Fruit fly (Drosophila melanogaster) whole organism, adult: ENCODE results near the gene Gbeta13F.

ENCODE experiments used
- CG11617 ChIP-seq: fragments of 200-800 bp; sonication (Bioruptor generic); optimal IDR thresholded peaks from 2 replicates; lab custom pipeline; 2017; ENCODE audit warnings: mild to moderate bottlenecking, missing biosample characterization, missing genetic modification reagents, missing genetic modification characterization
- CG12768 ChIP-seq: fragments of 200-800 bp; sonication (Bioruptor generic); optimal IDR thresholded peaks from 2 replicates; lab custom pipeline; 2017; ENCODE audit warnings: missing biosample characterization, missing genetic modification characterization, mild to moderate bottlenecking, moderate library complexity, missing genetic modification reagents
- CG1620 ChIP-seq: fragments of 200-800 bp; sonication (Bioruptor generic); optimal IDR thresholded peaks from 2 replicates; lab custom pipeline; 2016; ENCODE audit warnings: missing biosample characterization, missing genetic modification characterization
- CG5204 ChIP-seq: fragments of 200-800 bp; sonication (Bioruptor generic); optimal IDR thresholded peaks from 2 replicates; lab custom pipeline; 2016; ENCODE audit warnings: missing biosample characterization, missing genetic modification characterization
- CG7045 ChIP-seq: fragments of 200-800 bp; sonication (Bioruptor generic); optimal IDR thresholded peaks from 2 replicates; lab custom pipeline; 2017; ENCODE audit warnings: missing biosample characterization, mild to moderate bottlenecking, missing genetic modification characterization
- CG7101 ChIP-seq: fragments of 200-800 bp; sonication (Bioruptor generic); optimal IDR thresholded peaks from 2 replicates; lab custom pipeline; 2018; ENCODE audit warnings: missing biosample characterization, mild to moderate bottlenecking, missing genetic modification characterization, moderate library complexity
- Clk ChIP-seq: fragments of 200-800 bp; sonication (Bioruptor generic); optimal IDR thresholded peaks from 2 replicates; lab custom pipeline; 2017; ENCODE audit warnings: missing biosample characterization, missing genetic modification characterization
- Crg-1 ChIP-seq: fragments of 200-800 bp; sonication (Bioruptor generic); optimal IDR thresholded peaks from 2 replicates; lab custom pipeline; 2016; ENCODE audit warnings: missing biosample characterization, missing genetic modification characterization
- cic ChIP-seq: fragments of 200-800 bp; sonication (Bioruptor generic); optimal IDR thresholded peaks from 2 replicates; lab custom pipeline; 2017; ENCODE audit warnings: missing biosample characterization, mild to moderate bottlenecking, missing genetic modification characterization, moderate library complexity
- cnc ChIP-seq, 2 experiments: fragments of >200 bp; optimal IDR thresholded peaks; 2 replicates each; lab custom pipeline; 2017
- kay ChIP-seq: fragments of 200-800 bp; sonication (Bioruptor generic); peaks from one replicate; lab custom pipeline; 2016; ENCODE audit warnings: missing biosample characterization, missing genetic modification characterization, borderline replicate concordance
- ovo ChIP-seq: fragments of 200-800 bp; sonication (Bioruptor generic); optimal IDR thresholded peaks from 2 replicates; lab custom pipeline; 2016; ENCODE audit warnings: missing biosample characterization, missing genetic modification characterization
- pad ChIP-seq: fragments of 200-800 bp; sonication (Bioruptor generic); optimal IDR thresholded peaks from 3 replicates; lab custom pipeline; 2017; ENCODE audit warnings: missing biosample characterization, missing genetic modification characterization, mild to moderate bottlenecking, moderate library complexity, missing genetic modification reagents
- toe ChIP-seq: fragments of 200-800 bp; sonication (Bioruptor generic); optimal IDR thresholded peaks from 2 replicates; lab custom pipeline; 2016; ENCODE audit warnings: missing biosample characterization, missing genetic modification characterization

dm6 chrX:15841346-15841745 is 18.6 kb upstream of the Gbeta13F start:
- TF ChIP-seq Crg-1 (GFP tag; lab: Kevin White, UChicago) = no peak
- TF ChIP-seq CG7045 (GFP tag; lab: Kevin White, UChicago) = no peak
- TF ChIP-seq ovo (GFP tag; lab: Kevin White, UChicago) = no peak
- no peak for TF ChIP-seq kay (GFP tag; lab: Kevin White, UChicago)
- TF ChIP-seq toe = no peak
- no peak for TF ChIP-seq cic (GFP tag; lab: Kevin White, UChicago)
- TF ChIP-seq pad (GFP tag; lab: Kevin White, UChicago) = no peak
- no peak for TF ChIP-seq CG12768 (GFP tag; lab: Kevin White, UChicago)
- TF ChIP-seq cnc (optimal IDR thresholded peaks at IDR 0.05; lab: Kevin White, UChicago) = no peak
- no peak for TF ChIP-seq Clk (GFP tag; lab: Kevin White, UChicago)
- TF ChIP-seq CG11617 = no peak
- TF ChIP-seq CG1620 (GFP tag; lab: Kevin White, UChicago) = no peak
- no peak for TF ChIP-seq CG5204 (GFP tag; lab: Kevin White, UChicago)
- TF ChIP-seq CG7101 (tag; lab: Kevin White, UChicago) = no peak
